Worm (Caenorhabditis elegans): ENCODE measurements around the gene fbxa-30.

ce11 chrIII:1230672-1231071 lies 44.7 kb downstream of the fbxa-30 start:
- TF ChIP-seq skn-1 (tag; optimal IDR thresholded peaks at IDR 0.05) (no peak), nhr-11 (tag; optimal IDR thresholded peaks at IDR 0.05) (no peak), R02D3.7 (tag; optimal IDR thresholded peaks at IDR 0.05) (no peak), nhr-10 (tag; optimal IDR thresholded peaks at IDR 0.05) (no peak), nhr-23 (tag; optimal IDR thresholded peaks at IDR 0.05) (no peak), lin-13 (GFP tag; optimal IDR thresholded peaks at IDR 0.05) (no peak), aly-2 (tag; optimal IDR thresholded peaks at IDR 0.05) (no peak), blmp-1 (tag; optimal IDR thresholded peaks at IDR 0.05; ENCODE audit: insufficient read depth) (no peak), ceh-82 (tag; optimal IDR thresholded peaks at IDR 0.05) (no peak)
